Worm (Caenorhabditis elegans) whole organism, young adult: ENCODE measurements around the gene F54E2.1.

Experiments used
- B0261.1 ChIP-seq: sonication (generic microtip); optimal IDR thresholded peaks from 2 replicates; lab custom pipeline; 2016; ENCODE audit warnings: mild to moderate bottlenecking, missing genetic modification characterization, moderate library complexity, missing compliant biosample characterization
- B0336.3 ChIP-seq: fragments of 200-800 bp; sonication (Bioruptor generic); IDR thresholded peaks from 2 replicates; pipeline ENCODE4 v1.3.6; 2022; ENCODE audit warnings: missing genetic modification characterization, missing compliant biosample characterization
- F52B5.7 ChIP-seq: sonication (generic microtip); optimal IDR thresholded peaks from 2 replicates; lab custom pipeline; 2016; ENCODE audit warnings: mild to moderate bottlenecking, missing genetic modification characterization, missing compliant biosample characterization
- K12H6.12 ChIP-seq: fragments of 200-800 bp; sonication (Bioruptor generic); optimal IDR thresholded peaks from 2 replicates; lab custom pipeline; 2018; ENCODE audit warnings: mild to moderate bottlenecking, missing genetic modification characterization, missing compliant biosample characterization
- Y53G8AR.9 ChIP-seq: fragments of 200-800 bp; sonication (Bioruptor generic); conservative IDR thresholded peaks from 2 replicates; pipeline ENCODE4 v1.3.6; 2022; ENCODE audit warnings: missing genetic modification reagents, missing genetic modification characterization, missing compliant biosample characterization
- Y79H2A.3 ChIP-seq: fragments of 200-800 bp; sonication (Bioruptor generic); conservative IDR thresholded peaks from 2 replicates; pipeline ENCODE4 v1.3.6; 2022; ENCODE audit warnings: missing genetic modification reagents, missing genetic modification characterization, missing compliant biosample characterization
- attf-3 ChIP-seq: fragments of 200-800 bp; sonication (Bioruptor generic); conservative IDR thresholded peaks from 2 replicates; pipeline ENCODE4 v1.3.6; 2022; ENCODE audit warnings: missing genetic modification reagents, missing genetic modification characterization, missing compliant biosample characterization
- bed-1 ChIP-seq: fragments of 200-800 bp; sonication (Bioruptor generic); IDR thresholded peaks from 2 replicates; pipeline ENCODE4 v1.3.6; 2022; ENCODE audit warnings: missing genetic modification reagents, missing genetic modification characterization, missing compliant biosample characterization
- cebp-2 ChIP-seq: fragments of 200-800 bp; sonication (Bioruptor generic); IDR thresholded peaks from 2 replicates; pipeline ENCODE4 v1.3.6; 2022; ENCODE audit warnings: missing genetic modification characterization, missing compliant biosample characterization
- ceh-40 ChIP-seq: fragments of 200-800 bp; sonication (Bioruptor generic); IDR thresholded peaks from 2 replicates; pipeline ENCODE4 v1.3.6; 2022; ENCODE audit warnings: missing genetic modification characterization, missing compliant biosample characterization
- ceh-91 ChIP-seq: fragments of 200-800 bp; sonication (Bioruptor generic); IDR thresholded peaks from 2 replicates; pipeline ENCODE4 v1.3.6; 2022; ENCODE audit warnings: missing genetic modification reagents, missing genetic modification characterization, missing compliant biosample characterization
- dox-1 ChIP-seq: fragments of 200-800 bp; sonication (Bioruptor generic); IDR thresholded peaks from 2 replicates; pipeline ENCODE4 v1.3.6; 2022; ENCODE audit warnings: missing genetic modification reagents, missing genetic modification characterization, missing compliant biosample characterization
- dpff-1 ChIP-seq: sonication (generic microtip); optimal IDR thresholded peaks from 2 replicates; lab custom pipeline; 2017; ENCODE audit warnings: mild to moderate bottlenecking, missing genetic modification characterization, missing compliant biosample characterization
- egrh-3 ChIP-seq: fragments of 200-800 bp; sonication (Bioruptor generic); IDR thresholded peaks from 2 replicates; pipeline ENCODE4 v1.3.6; 2022; ENCODE audit warnings: missing genetic modification reagents, missing genetic modification characterization, missing compliant biosample characterization
- ekl-4 ChIP-seq: fragments of 200-800 bp; sonication (Bioruptor generic); IDR thresholded peaks from 2 replicates; pipeline ENCODE4 v1.3.6; 2022; ENCODE audit warnings: missing genetic modification reagents, missing genetic modification characterization, missing compliant biosample characterization
- fkh-3 ChIP-seq: sonication (generic microtip); optimal IDR thresholded peaks from 2 replicates; lab custom pipeline; 2016; ENCODE audit warnings: mild to moderate bottlenecking, missing genetic modification characterization, missing compliant biosample characterization
- hlh-26 ChIP-seq: fragments of 200-800 bp; sonication (Bioruptor generic); conservative IDR thresholded peaks from 2 replicates; pipeline ENCODE4 v1.3.6; 2022; ENCODE audit warnings: missing genetic modification reagents, missing genetic modification characterization, missing compliant biosample characterization
- lsl-1 ChIP-seq: fragments of 200-800 bp; sonication (Bioruptor generic); optimal IDR thresholded peaks from 2 replicates; lab custom pipeline; 2018; ENCODE audit warnings: mild to moderate bottlenecking, missing genetic modification characterization, moderate library complexity, missing compliant biosample characterization
- madf-3 ChIP-seq: fragments of 200-800 bp; sonication (Bioruptor generic); IDR thresholded peaks from 2 replicates; pipeline ENCODE4 v1.3.6; 2022; ENCODE audit warnings: missing genetic modification reagents, missing genetic modification characterization, missing compliant biosample characterization
- madf-6 ChIP-seq: fragments of 200-800 bp; sonication (Bioruptor generic); IDR thresholded peaks from 2 replicates; pipeline ENCODE4 v1.3.6; 2022; ENCODE audit warnings: missing genetic modification reagents, missing genetic modification characterization, missing compliant biosample characterization
- nfya-2 ChIP-seq: fragments of 200-800 bp; sonication (Bioruptor generic); IDR thresholded peaks from 2 replicates; pipeline ENCODE4 v1.3.6; 2022; ENCODE audit warnings: missing genetic modification reagents, missing genetic modification characterization, missing compliant biosample characterization
- nfyb-1 ChIP-seq: fragments of 200-800 bp; sonication (Bioruptor generic); IDR thresholded peaks from 2 replicates; pipeline ENCODE4 v1.3.6; 2022; ENCODE audit warnings: missing genetic modification reagents, missing genetic modification characterization, missing compliant biosample characterization
- nhr-27 ChIP-seq: fragments of 200-800 bp; sonication (Bioruptor generic); optimal IDR thresholded peaks from 2 replicates; lab custom pipeline; 2018; ENCODE audit warnings: mild to moderate bottlenecking, missing genetic modification characterization, moderate library complexity, missing compliant biosample characterization
- nhr-80 ChIP-seq: sonication (generic microtip); optimal IDR thresholded peaks from 2 replicates; lab custom pipeline; 2016; ENCODE audit warnings: missing genetic modification characterization, missing compliant biosample characterization
- rec-8 ChIP-seq, 2 experiments: sonication (generic microtip); optimal IDR thresholded peaks; 2 replicates each; lab custom pipeline; 2016; ENCODE audit warnings: mild to moderate bottlenecking in 2 of 2, missing genetic modification characterization in 2 of 2, missing genetic modification reagents in 2 of 2, missing genotype in 2 of 2, missing biosample characterization in 1 of 2, missing compliant biosample characterization in 1 of 2, moderate library complexity in 1 of 2
- sea-2 ChIP-seq: fragments of 200-800 bp; sonication (Bioruptor generic); IDR thresholded peaks from 2 replicates; pipeline ENCODE4 v1.3.6; 2022; ENCODE audit warnings: missing genetic modification characterization, missing compliant biosample characterization
- snpc-1.3 ChIP-seq: sonication (generic microtip); optimal IDR thresholded peaks from 2 replicates; lab custom pipeline; 2017; ENCODE audit warnings: missing genetic modification characterization, mild to moderate bottlenecking, missing compliant biosample characterization, antibody characterized with exemption, moderate library complexity, missing genotype, missing genetic modification reagents; ENCODE audit not compliant: insufficient read depth
- snpc-3.4 ChIP-seq: sonication (generic microtip); optimal IDR thresholded peaks from 2 replicates; lab custom pipeline; 2017; ENCODE audit warnings: missing genetic modification characterization, mild to moderate bottlenecking, missing compliant biosample characterization, antibody characterized with exemption, moderate library complexity, missing genotype, missing genetic modification reagents
- unc-62 ChIP-seq: fragments of 150-350 bp; optimal IDR thresholded peaks from 2 replicates; lab custom pipeline; 2014; ENCODE audit warnings: missing biosample characterization, missing genetic modification reagents, missing genetic modification characterization
- xnd-1 ChIP-seq: sonication (generic microtip); optimal IDR thresholded peaks from 2 replicates; lab custom pipeline; 2016; ENCODE audit warnings: missing genotype, missing genetic modification reagents, missing genetic modification characterization, missing compliant biosample characterization
- zfh-2 ChIP-seq: fragments of 200-800 bp; sonication (Bioruptor generic); conservative IDR thresholded peaks from 2 replicates; pipeline ENCODE4 v1.3.6; 2022; ENCODE audit warnings: missing genetic modification reagents, missing genetic modification characterization, missing compliant biosample characterization
- zim-3 ChIP-seq: sonication (generic microtip); optimal IDR thresholded peaks from 2 replicates; lab custom pipeline; 2017; ENCODE audit warnings: mild to moderate bottlenecking, missing genetic modification characterization, moderate library complexity, missing compliant biosample characterization
- ztf-25 ChIP-seq: fragments of 200-800 bp; sonication (Bioruptor generic); IDR thresholded peaks from 2 replicates; pipeline ENCODE4 v1.3.6; 2022; ENCODE audit warnings: missing genetic modification reagents, missing genetic modification characterization, missing compliant biosample characterization
- ztf-28 ChIP-seq: fragments of 200-800 bp; sonication (Bioruptor generic); IDR thresholded peaks from 2 replicates; pipeline ENCODE4 v1.3.6; 2022; ENCODE audit warnings: missing genetic modification reagents, missing genetic modification characterization, missing compliant biosample characterization
- ztf-6 ChIP-seq: fragments of 200-800 bp; sonication (Bioruptor generic); IDR thresholded peaks from 2 replicates; pipeline ENCODE4 v1.3.6; 2022; ENCODE audit warnings: missing genetic modification reagents, missing genetic modification characterization, missing compliant biosample characterization

Gene F54E2.1

ce11 chrV:2836501-2836900 lies 26.3 kb downstream of the F54E2.1 start, which contains the start of gene srj-45:
TSS of gene srj-45 (minus strand) at chrV:2836601.
- TF ChIP-seq egrh-3 (GFP tag; lab: Robert Waterston, UW): no peak
- no peak for TF ChIP-seq xnd-1 (tag; lab: Kevin White, UChicago)
- TF ChIP-seq dox-1 (GFP tag; lab: Robert Waterston, UW): no peak
- no peak for TF ChIP-seq nhr-80 (tag; lab: Kevin White, UChicago)
- TF ChIP-seq ztf-28 (GFP tag; lab: Robert Waterston, UW): no peak
- TF ChIP-seq fkh-3 (tag; lab: Kevin White, UChicago): no peak
- TF ChIP-seq Y53G8AR.9 (GFP tag; lab: Robert Waterston, UW): no peak
- TF ChIP-seq bed-1 (GFP tag; lab: Robert Waterston, UW): no peak
- no peak for TF ChIP-seq B0261.1 (tag; lab: Kevin White, UChicago)

- TF ChIP-seq Y79H2A.3 (GFP tag; lab: Robert Waterston, UW) (no peak), zim-3 (tag; lab: Kevin White, UChicago) (no peak), lsl-1 (no peak), ceh-40 (GFP tag; lab: Robert Waterston, UW) (no peak), hlh-26 (GFP tag; lab: Robert Waterston, UW) (no peak), madf-6 (GFP tag; lab: Robert Waterston, UW) (no peak), nfyb-1 (GFP tag; lab: Robert Waterston, UW) (no peak), madf-3 (GFP tag; lab: Robert Waterston, UW) (no peak), ekl-4 (GFP tag; lab: Robert Waterston, UW) (no peak), attf-3 (GFP tag; lab: Robert Waterston, UW) (no peak), sea-2 (GFP tag; lab: Robert Waterston, UW) (no peak), B0336.3 (GFP tag; lab: Robert Waterston, UW) (no peak), nfya-2 (no peak)
Observed at ce11 chrV:2845771-2846170, 35.6 kb downstream of the F54E2.1 start, which contains the start of gene srj-44. TSS of gene srj-44 (minus strand) at chrV:2845871.

ce11 chrV:2848290-2848937 lies 38.2 kb downstream of the F54E2.1 start, which contains the start of gene srj-49:
TSS of gene srj-49 (minus strand) at chrV:2848340.
- TF ChIP-seq ztf-6 (GFP tag; lab: Robert Waterston, UW) (no peak), zfh-2 (GFP tag; lab: Robert Waterston, UW) (no peak), F52B5.7 (tag; lab: Kevin White, UChicago) (no peak), ztf-25 (GFP tag; lab: Robert Waterston, UW) (no peak), snpc-3.4 (tag; lab: Kevin White, UChicago) (no peak)

- TF ChIP-seq K12H6.12 (tag; lab: Kevin White, UChicago) (no peak), cebp-2 (GFP tag; lab: Robert Waterston, UW) (no peak), nhr-80 (tag; lab: Kevin White, UChicago) (peak; percentile 48), B0261.1 (tag; lab: Kevin White, UChicago) (no peak)
Observed at ce11 chrV:2849071-2849470, 38.9 kb downstream of the F54E2.1 start, which contains the start of gene ugt-53. TSS of gene ugt-53 (plus strand) at chrV:2849343.

ce11 chrV:2855473-2855872 lies 45.3 kb downstream of the F54E2.1 start, which contains the start of gene srj-57:
TSS of gene srj-57 (minus strand) at chrV:2855573.
- no peak for TF ChIP-seq unc-62 (GFP tag; lab: Kevin White, UChicago)
- no peak for TF ChIP-seq ceh-91 (GFP tag; lab: Robert Waterston, UW)
- no peak for TF ChIP-seq snpc-1.3 (tag; lab: Kevin White, UChicago)
- TF ChIP-seq rec-8 (tag; optimal IDR thresholded peaks at IDR 0.05; lab: Kevin White, UChicago): no peak
- TF ChIP-seq K12H6.12 (tag; lab: Kevin White, UChicago): no peak
- TF ChIP-seq nhr-27 (tag; lab: Kevin White, UChicago): no peak
- no peak for TF ChIP-seq dpff-1 (tag; lab: Kevin White, UChicago)
